Worm (Caenorhabditis elegans): ENCODE data around the gene grl-2.

The grl-2 gene

ce11 chrV:12934976-12935375, 9.9 kb upstream of the grl-2 start, which contains the start of gene T16G1.7:
Gene T16G1.7, minus strand, starts transcription at chrV:12935112.
- TF ChIP-seq sdc-2 (tag; optimal IDR thresholded peaks at IDR 0.05) (no peak), hlh-30 (tag; optimal IDR thresholded peaks at IDR 0.05; ENCODE audit: insufficient read depth) (no peak), fkh-6 (tag; optimal IDR thresholded peaks at IDR 0.05) (no peak), pqm-1 (tag; optimal IDR thresholded peaks at IDR 0.05) (no peak), pag-3 (tag; optimal IDR thresholded peaks at IDR 0.05; ENCODE audit: borderline replicate concordance) (no peak), ceh-31 (tag; optimal IDR thresholded peaks at IDR 0.05) (no peak), elt-4 (tag; optimal IDR thresholded peaks at IDR 0.05) (no peak)

ce11 chrV:12937098-12937497, 7.8 kb upstream of the grl-2 start, which contains the start of gene T16G1.6:
Gene T16G1.6, minus strand, starts transcription at chrV:12937174.
- no peak for TF ChIP-seq eyg-1 (tag; optimal IDR thresholded peaks at IDR 0.05)
- TF ChIP-seq C38D4.7 (GFP tag; optimal IDR thresholded peaks at IDR 0.05), result no peak
- TF ChIP-seq ceh-19 (GFP tag; optimal IDR thresholded peaks at IDR 0.05), result no peak
- no peak for TF ChIP-seq ahr-1 (tag; optimal IDR thresholded peaks at IDR 0.05)
- no peak for TF ChIP-seq sox-2 (GFP tag; IDR thresholded peaks at IDR 0.05)
- no peak for TF ChIP-seq elt-4 (tag; optimal IDR thresholded peaks at IDR 0.05)
- TF ChIP-seq hlh-15 (tag; optimal IDR thresholded peaks at IDR 0.05), result no peak
- TF ChIP-seq K02D7.2 (tag; optimal IDR thresholded peaks at IDR 0.05), result no peak
- no peak for TF ChIP-seq nhr-11 (tag; optimal IDR thresholded peaks at IDR 0.05)
- no peak for TF ChIP-seq unc-86 (tag; optimal IDR thresholded peaks at IDR 0.05)
- no peak for TF ChIP-seq unc-55 (GFP tag; optimal IDR thresholded peaks at IDR 0.05)

- TF ChIP-seq tbx-2 (tag; optimal IDR thresholded peaks at IDR 0.05) (no peak), ahr-1 (tag; optimal IDR thresholded peaks at IDR 0.05) (no peak), rnt-1 (tag; optimal IDR thresholded peaks at IDR 0.05) (no peak), ceh-19 (GFP tag; optimal IDR thresholded peaks at IDR 0.05) (no peak), Y22D7AL.16 (tag; optimal IDR thresholded peaks at IDR 0.05) (no peak), ceh-24 (tag; optimal IDR thresholded peaks at IDR 0.05) (no peak), unc-3 (GFP tag; conservative IDR thresholded peaks at IDR 0.05) (no peak), unc-3 (tag; optimal IDR thresholded peaks at IDR 0.05) (no peak), sox-4 (tag; optimal IDR thresholded peaks at IDR 0.05) (no peak), npax-4 (tag; optimal IDR thresholded peaks at IDR 0.05) (no peak), ets-4 (tag; optimal IDR thresholded peaks at IDR 0.05) (no peak), fkh-6 (tag; optimal IDR thresholded peaks at IDR 0.05) (no peak), ceh-6 (GFP tag; optimal IDR thresholded peaks at IDR 0.05) (no peak), tbx-7 (tag; optimal IDR thresholded peaks at IDR 0.05) (no peak), nhr-232 (tag; optimal IDR thresholded peaks at IDR 0.05) (no peak), pat-9 (tag; optimal IDR thresholded peaks at IDR 0.05) (no peak)
Observed at ce11 chrV:12939434-12939833, 5.4 kb upstream of the grl-2 start, which contains the start of gene T16G1.5. Gene T16G1.5, minus strand, starts transcription at chrV:12939552.

ce11 chrV:12941797-12942474, 2.9 kb upstream of the grl-2 start, which contains the start of gene T16G1.4:
Gene T16G1.4, minus strand, starts transcription at chrV:12941847.
- no peak for TF ChIP-seq C38D4.7 (GFP tag; optimal IDR thresholded peaks at IDR 0.05)
- no peak for TF ChIP-seq ceh-22 (tag; optimal IDR thresholded peaks at IDR 0.05)
- no peak for TF ChIP-seq sox-2 (GFP tag; IDR thresholded peaks at IDR 0.05)
- no peak for TF ChIP-seq T23F11.4 (GFP tag; optimal IDR thresholded peaks at IDR 0.05)
- TF ChIP-seq ceh-24 (tag; optimal IDR thresholded peaks at IDR 0.05), result no peak
- TF ChIP-seq hlh-13 (GFP tag; optimal IDR thresholded peaks at IDR 0.05), result no peak
- TF ChIP-seq unc-55 (GFP tag; optimal IDR thresholded peaks at IDR 0.05), result no peak

DNA sequence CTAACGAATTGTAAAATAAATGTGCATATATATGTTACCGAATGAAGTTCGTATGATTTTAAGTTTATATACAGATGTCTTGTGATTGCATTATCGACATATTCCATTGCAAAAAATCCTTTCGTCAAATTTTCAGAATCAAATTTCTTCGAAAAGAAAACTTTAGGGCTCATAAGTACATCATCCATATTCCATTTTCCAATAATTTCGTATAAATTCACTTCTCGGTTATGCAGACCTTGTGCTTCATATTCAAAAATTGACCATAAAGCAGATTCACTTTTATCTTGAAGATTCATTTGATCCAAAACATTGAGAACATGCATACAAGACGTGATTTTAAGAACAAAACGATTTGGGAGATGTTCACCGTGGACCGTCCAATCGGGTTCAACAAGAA, 1.5 kb upstream of the grl-2 start:
- TF ChIP-seq unc-42 (tag; optimal IDR thresholded peaks at IDR 0.05) (no peak), hlh-30 (tag; optimal IDR thresholded peaks at IDR 0.05; ENCODE audit: insufficient read depth) (no peak), odd-2 (tag; optimal IDR thresholded peaks at IDR 0.05) (no peak), ceh-34 (tag; optimal IDR thresholded peaks at IDR 0.05) (no peak), F13H6.1 (tag; optimal IDR thresholded peaks at IDR 0.05) (no peak), hlh-8 (tag; optimal IDR thresholded peaks at IDR 0.05) (no peak), ama-1 (optimal IDR thresholded peaks at IDR 0.05) (no peak)
